Fruit fly (Drosophila melanogaster) whole organism, pupa: ENCODE data around the gene Rev1.
A peak's percentile ranks its signal among the peaks of the same experiment; 100 is the strongest.

Experiments
- CG10348 ChIP-seq: fragments of 200-800 bp; sonication (Bioruptor generic); IDR thresholded peaks from 2 replicates; pipeline ENCODE4 v1.3.6; 2022; ENCODE audit warnings: missing biosample characterization, missing genetic modification characterization
- CG12605 ChIP-seq: fragments of 200-800 bp; sonication (Bioruptor generic); IDR thresholded peaks from 2 replicates; pipeline ENCODE4 v1.3.6; 2022; ENCODE audit warnings: missing biosample characterization, missing genetic modification characterization
- CG13204 ChIP-seq: fragments of 200-800 bp; sonication (Bioruptor generic); optimal IDR thresholded peaks from 2 replicates; lab custom pipeline; 2018; ENCODE audit warnings: missing biosample characterization, mild to moderate bottlenecking, missing genetic modification characterization, moderate library complexity
- CG14655 ChIP-seq: fragments of 200-800 bp; sonication (Bioruptor generic); optimal IDR thresholded peaks from 3 replicates; lab custom pipeline; 2017; ENCODE audit warnings: mild to moderate bottlenecking, missing biosample characterization, missing genetic modification reagents, missing genetic modification characterization
- CG15710 ChIP-seq: fragments of 200-800 bp; sonication (Bioruptor generic); optimal IDR thresholded peaks from 2 replicates; lab custom pipeline; 2018; ENCODE audit warnings: missing biosample characterization, mild to moderate bottlenecking, missing genetic modification characterization, moderate library complexity
- CG17806 ChIP-seq: fragments of 200-800 bp; sonication (Bioruptor generic); optimal IDR thresholded peaks from 2 replicates; lab custom pipeline; 2018; ENCODE audit warnings: missing biosample characterization, mild to moderate bottlenecking, missing genetic modification characterization, moderate library complexity
- CG32121 ChIP-seq: fragments of 200-800 bp; sonication (Bioruptor generic); IDR thresholded peaks from 2 replicates; pipeline ENCODE4 v1.3.6; 2022; ENCODE audit warnings: missing biosample characterization, missing genetic modification characterization
- CG34367 ChIP-seq: fragments of 200-800 bp; sonication (Bioruptor generic); optimal IDR thresholded peaks from 2 replicates; lab custom pipeline; 2018; ENCODE audit warnings: missing biosample characterization, mild to moderate bottlenecking, missing genetic modification characterization
- CG4496 ChIP-seq: fragments of 200-800 bp; sonication (Bioruptor generic); IDR thresholded peaks from 3 replicates; pipeline ENCODE4 v1.3.6; 2022; ENCODE audit warnings: missing biosample characterization, missing genetic modification characterization
- CG8159 ChIP-seq: fragments of 200-800 bp; sonication (Bioruptor generic); optimal IDR thresholded peaks from 3 replicates; lab custom pipeline; 2018; ENCODE audit warnings: missing biosample characterization, mild to moderate bottlenecking, missing genetic modification characterization, moderate library complexity
- CG8301 ChIP-seq: fragments of 200-800 bp; sonication (Bioruptor generic); optimal IDR thresholded peaks from 2 replicates; lab custom pipeline; 2018; ENCODE audit warnings: missing biosample characterization, mild to moderate bottlenecking, missing genetic modification characterization
- CG9948 ChIP-seq: fragments of 200-800 bp; sonication (Bioruptor generic); optimal IDR thresholded peaks from 2 replicates; lab custom pipeline; 2018; ENCODE audit warnings: missing biosample characterization, mild to moderate bottlenecking, missing genetic modification characterization, moderate library complexity
- D1 ChIP-seq: fragments of 200-800 bp; sonication (Bioruptor generic); optimal IDR thresholded peaks from 2 replicates; lab custom pipeline; 2018; ENCODE audit warnings: missing biosample characterization, mild to moderate bottlenecking, missing genetic modification characterization, moderate library complexity
- EcR ChIP-seq: fragments of 200-800 bp; sonication (Bioruptor generic); optimal IDR thresholded peaks from 3 replicates; lab custom pipeline; 2019; ENCODE audit warnings: missing biosample characterization, missing genetic modification characterization, mild to moderate bottlenecking, moderate library complexity, missing genetic modification reagents
- Ets98B ChIP-seq: fragments of 200-800 bp; sonication (Bioruptor generic); IDR thresholded peaks from 2 replicates; pipeline ENCODE4 v1.3.6; 2022; ENCODE audit warnings: missing biosample characterization, missing genetic modification characterization
- Pif1A ChIP-seq: fragments of 200-800 bp; sonication (Bioruptor generic); optimal IDR thresholded peaks from 3 replicates; lab custom pipeline; 2016; ENCODE audit warnings: missing biosample characterization, missing genetic modification characterization
- Pif1B ChIP-seq: fragments of 200-800 bp; sonication (Bioruptor generic); optimal IDR thresholded peaks from 3 replicates; lab custom pipeline; 2016; ENCODE audit warnings: missing biosample characterization, missing genetic modification characterization
- Snoo ChIP-seq: fragments of 200-800 bp; sonication (Bioruptor generic); optimal IDR thresholded peaks from 3 replicates; lab custom pipeline; 2017; ENCODE audit warnings: missing biosample characterization, mild to moderate bottlenecking, missing genetic modification characterization, inconsistent platforms
- fd96Ca ChIP-seq: fragments of 200-800 bp; sonication (Bioruptor generic); IDR thresholded peaks from 3 replicates; pipeline ENCODE4 v1.3.6; 2022; ENCODE audit warnings: missing biosample characterization, missing genetic modification characterization
- gl ChIP-seq: fragments of 200-800 bp; sonication (Bioruptor generic); optimal IDR thresholded peaks from 2 replicates; lab custom pipeline; 2018; ENCODE audit warnings: missing biosample characterization, mild to moderate bottlenecking, missing genetic modification characterization
- rn ChIP-seq: fragments of 200-800 bp; sonication (Bioruptor generic); IDR thresholded peaks from 2 replicates; pipeline ENCODE4 v1.3.6; 2022; ENCODE audit warnings: missing biosample characterization, missing genetic modification characterization

The Rev1 gene

dm6 chr3L:666544-666943 is 12.4 kb downstream of the Rev1 start:
- TF ChIP-seq CG17806 (tag; lab: Kevin White, UChicago) (peak; percentile 30), CG8159 (tag; lab: Kevin White, UChicago) (peak; percentile 49), CG15710 (tag; lab: Kevin White, UChicago) (peak; percentile 7), CG9948 (tag; lab: Kevin White, UChicago) (peak; percentile 54), Ets98B (no peak)

DNA sequence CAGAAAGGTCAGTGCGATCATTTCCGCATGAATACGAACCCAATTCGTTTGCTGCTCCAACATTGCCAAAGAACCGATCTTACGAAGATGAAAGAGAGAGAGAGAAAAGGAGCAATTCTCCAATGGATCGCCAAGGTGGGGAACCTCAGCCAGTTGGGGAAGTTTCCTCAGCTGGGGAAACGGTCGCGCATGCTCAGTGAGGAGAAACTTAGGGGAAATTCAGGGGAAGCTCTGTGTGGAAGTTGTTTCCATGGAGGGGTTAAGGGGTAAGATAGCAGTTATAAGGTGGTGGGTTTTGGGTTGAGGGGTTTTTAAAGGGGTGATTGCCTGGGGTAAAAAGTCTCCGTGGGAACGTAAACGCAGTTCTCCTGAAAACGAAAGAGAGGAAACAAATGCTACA is 19.2 kb downstream of the Rev1 start:
- TF ChIP-seq Pif1B (GFP tag; lab: Kevin White, UChicago) (no peak), CG34367 (tag; lab: Kevin White, UChicago) (no peak), CG17806 (tag; lab: Kevin White, UChicago) (no peak), CG12605 (GFP tag; lab: Robert Waterston, UW) (no peak), fd96Ca (GFP tag; lab: Robert Waterston, UW) (no peak), CG10348 (GFP tag; lab: Robert Waterston, UW) (no peak), CG4496 (no peak), Ets98B (no peak), D1 (tag; lab: Kevin White, UChicago) (no peak), Pif1A (GFP tag; lab: Kevin White, UChicago) (no peak)

DNA sequence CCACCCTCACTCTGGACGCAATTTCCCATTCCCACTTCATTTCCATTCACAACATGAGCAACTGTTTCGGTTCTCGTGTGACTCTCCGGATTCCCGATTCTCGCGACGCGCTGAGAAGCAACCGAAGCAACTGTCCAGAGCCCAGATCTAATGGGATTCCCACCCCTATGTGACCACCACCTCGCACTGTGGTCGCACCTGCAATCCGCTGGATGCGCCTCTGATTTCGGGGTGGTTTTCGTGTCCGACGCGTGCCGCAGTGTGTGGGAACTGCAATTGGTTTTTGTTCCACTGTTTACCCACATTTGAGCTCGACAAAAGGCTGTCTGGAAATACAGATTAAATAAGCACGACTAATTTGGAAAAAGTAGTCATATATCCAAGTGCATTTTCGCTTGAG is 21.7 kb downstream of the Rev1 start:
- TF ChIP-seq CG17806 (tag; lab: Kevin White, UChicago) (no peak), gl (tag; lab: Kevin White, UChicago) (no peak), EcR (GFP tag; lab: Kevin White, UChicago) (no peak), Pif1B (GFP tag; lab: Kevin White, UChicago) (no peak), CG4496 (no peak), Snoo (tag; lab: Kevin White, UChicago) (no peak), CG8159 (tag; lab: Kevin White, UChicago) (no peak), Pif1A (GFP tag; lab: Kevin White, UChicago) (no peak), CG13204 (no peak)

dm6 chr3L:680258-680657 is 26.1 kb downstream of the Rev1 start, which contains the start of gene CG17129:
Gene CG17129, minus strand, starts transcription at chr3L:680326.
- TF ChIP-seq Pif1A (GFP tag; lab: Kevin White, UChicago) (peak; percentile 7), EcR (GFP tag; lab: Kevin White, UChicago) (no peak), Ets98B (peak; percentile 40; the same call in 1 of the 2 replicates), CG12605 (GFP tag; lab: Robert Waterston, UW) (no peak), CG8301 (tag; lab: Kevin White, UChicago) (peak; percentile 36), CG13204 (no peak), Pif1B (GFP tag; lab: Kevin White, UChicago) (no peak), Snoo (tag; lab: Kevin White, UChicago) (no peak), D1 (tag; lab: Kevin White, UChicago) (no peak), CG17806 (tag; lab: Kevin White, UChicago) (no peak), gl (tag; lab: Kevin White, UChicago) (no peak), CG10348 (GFP tag; lab: Robert Waterston, UW) (no peak), CG14655 (peak; percentile 6), CG4496 (no peak; the same call in 2 of the 3 replicates), CG15710 (tag; lab: Kevin White, UChicago) (no peak), CG34367 (tag; lab: Kevin White, UChicago) (no peak), CG8159 (tag; lab: Kevin White, UChicago) (peak; percentile 3), CG32121 (GFP tag; lab: Robert Waterston, UW) (peak; percentile 32; the same call in 1 of the 2 replicates), fd96Ca (GFP tag; lab: Robert Waterston, UW) (peak; percentile 40; the same call in 1 of the 3 replicates), rn (GFP tag; lab: Robert Waterston, UW) (peak; percentile 34; the same call in 1 of the 2 replicates), CG9948 (tag; lab: Kevin White, UChicago) (no peak)
- TF ChIP-seq, all 21 proteins: peak for 8

DNA sequence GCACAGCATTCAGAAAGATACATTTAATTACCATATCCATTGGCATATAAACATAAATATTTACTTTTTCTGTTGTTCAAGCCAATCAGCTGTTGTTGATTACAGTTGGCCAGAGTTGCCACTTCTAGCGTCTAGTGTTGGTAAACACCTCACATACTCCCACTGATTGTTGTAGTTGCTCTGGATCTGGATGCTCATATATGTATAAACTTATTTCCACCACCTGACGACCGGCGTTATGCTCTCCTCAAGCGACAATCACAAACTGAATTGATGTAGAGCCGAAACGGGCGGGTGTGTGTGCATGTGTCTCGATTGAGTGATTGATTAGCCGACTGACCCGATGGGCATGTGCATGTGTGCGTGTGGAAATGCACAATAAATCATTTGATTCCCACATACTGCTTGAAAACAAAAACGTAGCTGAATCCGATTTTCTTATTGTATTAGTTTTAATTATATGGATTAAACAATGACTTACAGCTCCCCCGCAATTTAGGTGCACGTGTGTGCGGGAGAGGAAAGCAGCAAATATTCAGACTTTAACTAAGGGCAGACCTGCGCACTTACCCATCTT is 27.7 kb downstream of the Rev1 start:
- TF ChIP-seq CG34367 (tag; lab: Kevin White, UChicago) (no peak), EcR (GFP tag; lab: Kevin White, UChicago) (no peak), Snoo (tag; lab: Kevin White, UChicago) (peak; percentile 23), fd96Ca (GFP tag; lab: Robert Waterston, UW) (no peak), CG4496 (peak; percentile 48; the same call in 1 of the 3 replicates), Ets98B (peak; percentile 33; the same call in 1 of the 2 replicates), CG14655 (no peak), Pif1B (GFP tag; lab: Kevin White, UChicago) (peak; percentile 58), CG13204 (no peak), CG10348 (GFP tag; lab: Robert Waterston, UW) (no peak), rn (GFP tag; lab: Robert Waterston, UW) (no peak), D1 (tag; lab: Kevin White, UChicago) (no peak), CG32121 (GFP tag; lab: Robert Waterston, UW) (0 out of 2 replicates have a peak, but pooled peaks have one; percentile 14), CG12605 (GFP tag; lab: Robert Waterston, UW) (no peak), gl (tag; lab: Kevin White, UChicago) (no peak), CG9948 (tag; lab: Kevin White, UChicago) (no peak), CG17806 (tag; lab: Kevin White, UChicago) (no peak), Pif1A (GFP tag; lab: Kevin White, UChicago) (peak; percentile 22), CG8159 (tag; lab: Kevin White, UChicago) (peak; percentile 34), CG15710 (tag; lab: Kevin White, UChicago) (peak; percentile 19), CG8301 (tag; lab: Kevin White, UChicago) (no peak)
